Worm (Caenorhabditis elegans) whole organism, late embryonic: Measurements from ENCODE around the gene B0244.16.

ENCODE experiments used
- C08G9.2 ChIP-seq: sonication (generic microtip); optimal IDR thresholded peaks from 2 replicates; lab custom pipeline; 2016; ENCODE audit warnings: mild to moderate bottlenecking, missing genetic modification characterization, moderate library complexity, missing compliant biosample characterization
- nhr-11 ChIP-seq: fragments of 150-350 bp; optimal IDR thresholded peaks from 2 replicates; lab custom pipeline; 2014; ENCODE audit warnings: missing biosample characterization, missing genetic modification characterization
- odd-2 ChIP-seq: sonication (generic microtip); optimal IDR thresholded peaks from 2 replicates; lab custom pipeline; 2017; ENCODE audit warnings: antibody characterized with exemption, mild to moderate bottlenecking, missing genetic modification characterization, missing compliant biosample characterization
- pag-3 ChIP-seq: sonication (generic microtip); optimal IDR thresholded peaks from 2 replicates; lab custom pipeline; 2016; ENCODE audit warnings: missing compliant biosample characterization, missing genetic modification characterization, borderline replicate concordance
- pha-4 ChIP-seq: fragments of 150-350 bp; optimal IDR thresholded peaks from 2 replicates; lab custom pipeline; 2018; ENCODE audit warnings: missing biosample characterization, missing genetic modification reagents, missing genetic modification characterization
- pqm-1 ChIP-seq: sonication (generic microtip); optimal IDR thresholded peaks from 2 replicates; lab custom pipeline; 2016; ENCODE audit warnings: missing genetic modification characterization, missing compliant biosample characterization
- sox-4 ChIP-seq: sonication (generic microtip); optimal IDR thresholded peaks from 2 replicates; lab custom pipeline; 2017; ENCODE audit warnings: mild to moderate bottlenecking, missing genetic modification characterization, inconsistent platforms, missing compliant biosample characterization
- ttx-3 ChIP-seq: sonication (generic microtip); optimal IDR thresholded peaks from 2 replicates; lab custom pipeline; 2016; ENCODE audit warnings: missing genetic modification reagents, missing genetic modification characterization, missing compliant biosample characterization
- unc-55 ChIP-seq: sonication (generic microtip); optimal IDR thresholded peaks from 2 replicates; lab custom pipeline; 2017; ENCODE audit warnings: missing biosample characterization, missing genetic modification reagents, missing genetic modification characterization

- TF ChIP-seq unc-55 (GFP tag; lab: Kevin White, UChicago), result no peak
- TF ChIP-seq pha-4 (tag; lab: Kevin White, UChicago), result no peak
- no peak for TF ChIP-seq C08G9.2 (tag; lab: Kevin White, UChicago)
- TF ChIP-seq pag-3 (tag; lab: Kevin White, UChicago), result no peak
- no peak for TF ChIP-seq odd-2 (tag; lab: Kevin White, UChicago)
- no peak for TF ChIP-seq sox-4 (tag; lab: Kevin White, UChicago)
- TF ChIP-seq pqm-1 (tag; lab: Kevin White, UChicago), result no peak
- no peak for TF ChIP-seq nhr-11 (tag; lab: Kevin White, UChicago)
- no peak for TF ChIP-seq ttx-3
Measured at ce11 chrIII:5730980-5731636, 9.7 kb upstream of the B0244.16 start, which contains the start of the genes B0244.9 and B0244.7.
